Fruit fly (Drosophila melanogaster) Kc167 (cell line): ENCODE measurements around the gene dind.

Experiments
- Myc ChIP-seq: fragments of >200 bp; optimal IDR thresholded peaks from 2 replicates; lab custom pipeline; 2017; ENCODE audit warnings: missing external identifiers
- Sin3A ChIP-seq: fragments of >200 bp; optimal IDR thresholded peaks from 2 replicates; lab custom pipeline; 2018; ENCODE audit warnings: missing external identifiers
- h ChIP-seq: fragments of >200 bp; optimal IDR thresholded peaks from 3 replicates; lab custom pipeline; 2018; ENCODE audit warnings: missing external identifiers
- insv ChIP-seq: fragments of >200 bp; optimal IDR thresholded peaks from 3 replicates; lab custom pipeline; 2018; ENCODE audit warnings: missing external identifiers
- psq ChIP-seq: fragments of >200 bp; optimal IDR thresholded peaks from 2 replicates; lab custom pipeline; 2017; ENCODE audit warnings: missing external identifiers
- ttk ChIP-seq: sonication (Bioruptor generic); optimal IDR thresholded peaks from 2 replicates; lab custom pipeline; 2017; ENCODE audit warnings: missing external identifiers

dind gene

DNA sequence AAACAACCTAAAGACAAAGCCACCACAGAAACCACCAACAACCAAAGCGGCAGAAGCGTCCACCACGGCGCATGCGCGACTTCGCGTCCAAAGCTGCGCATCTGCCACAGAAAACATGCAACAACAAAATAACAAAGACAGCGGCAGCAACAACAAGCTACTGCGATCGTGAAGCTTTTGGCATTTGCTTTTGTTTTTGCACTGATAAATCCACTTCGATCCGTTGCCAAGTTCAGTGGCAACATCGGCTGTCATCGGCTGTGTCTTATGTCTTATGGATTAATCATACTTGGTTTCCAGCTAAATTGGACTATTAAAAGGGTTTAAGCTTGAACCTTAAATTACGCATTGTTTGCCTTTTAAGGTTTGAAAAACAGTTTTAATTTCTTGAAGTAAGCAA is 15.3 kb upstream of the dind start, which contains the start of gene Muc91C:
TSS of gene Muc91C (minus strand) at position 101 of the 400 bp plus-strand sequence.
- TF ChIP-seq ttk (lab: Kevin White, UChicago) (no peak), Sin3A (lab: Kevin White, UChicago) (no peak), psq (lab: Kevin White, UChicago) (no peak), h (lab: Kevin White, UChicago) (no peak), insv (lab: Kevin White, UChicago) (no peak), Myc (lab: Kevin White, UChicago) (no peak)

dm6 chr3R:18681054-18681453 is 3.7 kb upstream of the dind start:
- TF ChIP-seq h (lab: Kevin White, UChicago), result no peak
- TF ChIP-seq psq (lab: Kevin White, UChicago), result no peak
- TF ChIP-seq Sin3A (lab: Kevin White, UChicago), result no peak
- TF ChIP-seq ttk (lab: Kevin White, UChicago), result no peak
- no peak for TF ChIP-seq insv (lab: Kevin White, UChicago)
- no peak for TF ChIP-seq Myc (lab: Kevin White, UChicago)

DNA sequence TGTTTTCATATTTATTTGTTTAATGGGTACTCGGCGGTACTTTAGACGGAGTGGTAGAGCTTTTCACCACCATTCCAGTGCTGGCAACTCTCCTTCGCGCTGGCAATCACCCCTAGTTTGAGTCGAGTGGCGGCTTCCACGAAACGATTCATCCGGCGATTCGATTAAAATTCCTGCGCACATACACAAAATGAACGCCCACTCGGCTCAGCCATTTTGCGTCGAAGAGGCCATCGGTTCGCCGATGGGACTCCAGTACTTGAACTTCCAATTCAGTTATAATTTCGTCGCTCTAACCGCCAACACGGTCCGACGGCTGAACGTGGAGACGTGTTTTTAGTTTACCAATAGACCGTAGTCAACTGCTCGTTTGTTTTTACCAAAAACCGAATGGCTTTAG is 3.0 kb upstream of the dind start, which contains the start of the genes CG46318 and ChT:
TSS of gene CG46318 (plus strand) at position 273 of the 400 bp plus-strand sequence.
TSS of gene ChT (plus strand) at position 273 of the 400 bp plus-strand sequence.
- no peak for TF ChIP-seq h (lab: Kevin White, UChicago)

dm6 chr3R:18671112-18671729 is 6.1 kb downstream of the dind start, which contains the start of gene CG31230:
TSS of gene CG31230 (plus strand) at chr3R:18671679.
- TF ChIP-seq h (lab: Kevin White, UChicago), result no peak
- no peak for TF ChIP-seq ttk (lab: Kevin White, UChicago)
- TF ChIP-seq insv (lab: Kevin White, UChicago), result no peak
- no peak for TF ChIP-seq psq (lab: Kevin White, UChicago)
- TF ChIP-seq Sin3A (lab: Kevin White, UChicago), result no peak
- TF ChIP-seq Myc (lab: Kevin White, UChicago), result no peak

DNA sequence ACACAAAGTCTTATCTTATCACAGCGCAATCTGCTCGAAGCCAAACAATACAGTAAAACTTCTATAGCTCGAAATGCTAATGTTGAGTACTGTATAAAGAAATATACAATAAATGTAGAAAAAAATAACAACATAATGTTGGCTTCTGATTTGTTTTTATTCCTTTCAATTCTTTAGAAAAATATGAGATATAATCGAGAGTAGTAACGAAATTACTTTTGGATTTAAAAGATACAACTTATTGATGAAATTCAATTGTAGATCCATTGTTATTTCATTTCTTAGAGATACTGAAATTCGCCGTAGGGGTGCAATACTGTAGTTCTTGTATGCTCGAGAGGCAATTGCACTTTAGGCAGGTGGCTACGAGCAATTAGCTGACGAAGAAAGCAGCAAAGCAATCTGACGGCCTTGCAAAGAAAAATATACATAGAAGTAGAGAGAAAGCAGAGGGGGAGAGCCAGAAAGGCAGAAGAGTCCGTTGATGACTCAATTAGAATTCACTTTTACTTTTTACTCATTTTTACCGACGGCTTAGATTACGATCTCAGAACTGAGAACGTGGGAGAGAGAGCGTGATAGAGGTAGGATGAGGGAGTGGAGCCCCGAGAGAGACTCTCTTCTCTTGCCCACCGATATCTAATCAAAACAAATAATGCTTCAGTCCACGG is 6.8 kb downstream of the dind start:
- TF ChIP-seq Sin3A (lab: Kevin White, UChicago) (no peak), h (lab: Kevin White, UChicago) (no peak), psq (lab: Kevin White, UChicago) (no peak)

dm6 chr3R:18669812-18670211 is 7.5 kb downstream of the dind start:
- no peak for TF ChIP-seq Sin3A (lab: Kevin White, UChicago)

- no peak for TF ChIP-seq Sin3A (lab: Kevin White, UChicago)
- TF ChIP-seq insv (lab: Kevin White, UChicago), result no peak
- TF ChIP-seq h (lab: Kevin White, UChicago), result no peak
- TF ChIP-seq ttk (lab: Kevin White, UChicago), result no peak
- TF ChIP-seq Myc (lab: Kevin White, UChicago), result no peak
- no peak for TF ChIP-seq psq (lab: Kevin White, UChicago)
Observed at dm6 chr3R:18669152-18669551, 8.2 kb downstream of the dind start, which contains the start of gene CG7702. TSS of gene CG7702 (plus strand) at chr3R:18669390.

dm6 chr3R:18667659-18668248 is 9.6 kb downstream of the dind start, which contains the start of gene CG31229:
TSS of gene CG31229 (plus strand) at chr3R:18667852.
- TF ChIP-seq insv (lab: Kevin White, UChicago) (no peak), ttk (lab: Kevin White, UChicago) (no peak), psq (lab: Kevin White, UChicago) (no peak), h (lab: Kevin White, UChicago) (no peak)

DNA sequence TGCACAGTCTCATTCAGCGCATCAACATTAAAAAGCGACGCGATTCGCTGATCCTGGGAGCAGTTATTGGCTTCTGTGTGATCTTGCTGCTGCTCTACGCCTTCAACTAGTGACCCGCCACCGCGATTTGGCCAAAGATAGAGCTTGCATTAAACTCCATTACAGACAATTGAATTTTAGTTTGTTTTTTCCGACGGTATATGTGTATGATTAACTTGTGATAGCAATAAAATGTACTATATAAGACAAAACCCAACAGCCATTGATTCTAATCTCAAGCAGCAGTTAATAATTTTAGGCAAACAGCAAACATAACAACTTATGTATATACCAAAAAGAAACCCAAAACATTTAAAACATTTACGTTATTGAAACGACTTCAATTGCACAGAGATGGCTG is 12.3 kb downstream of the dind start, which contains the start of gene CG31231:
TSS of gene CG31231 (plus strand) at position 301 of the 400 bp plus-strand sequence.
- TF ChIP-seq ttk (lab: Kevin White, UChicago) (no peak), psq (lab: Kevin White, UChicago) (no peak), h (lab: Kevin White, UChicago) (no peak), Sin3A (lab: Kevin White, UChicago) (no peak), insv (lab: Kevin White, UChicago) (no peak), Myc (lab: Kevin White, UChicago) (no peak)

- TF ChIP-seq psq (lab: Kevin White, UChicago) (no peak), Myc (lab: Kevin White, UChicago) (no peak), Sin3A (lab: Kevin White, UChicago) (no peak), ttk (lab: Kevin White, UChicago) (no peak), h (lab: Kevin White, UChicago) (no peak), insv (lab: Kevin White, UChicago) (no peak)
Observed at dm6 chr3R:18663525-18663924, 13.8 kb downstream of the dind start, which contains the start of the genes Cpsf73 and Gos28. TSS of gene Cpsf73 (minus strand) at chr3R:18663552. TSS of gene Gos28 (plus strand) at chr3R:18663738.

- no peak for TF ChIP-seq Myc (lab: Kevin White, UChicago)
- TF ChIP-seq psq (lab: Kevin White, UChicago), result no peak
- no peak for TF ChIP-seq ttk (lab: Kevin White, UChicago)
- no peak for TF ChIP-seq h (lab: Kevin White, UChicago)
- no peak for TF ChIP-seq Sin3A (lab: Kevin White, UChicago)
- no peak for TF ChIP-seq insv (lab: Kevin White, UChicago)
Observed at dm6 chr3R:18658945-18659642, 18.2 kb downstream of the dind start, which contains the start of the genes CG31224 and CstF64. TSS of gene CG31224 (minus strand) at chr3R:18659309. TSS of gene CstF64 (plus strand) at chr3R:18659618.
